Worm (Caenorhabditis elegans): ENCODE data around the gene btb-20.

DNA sequence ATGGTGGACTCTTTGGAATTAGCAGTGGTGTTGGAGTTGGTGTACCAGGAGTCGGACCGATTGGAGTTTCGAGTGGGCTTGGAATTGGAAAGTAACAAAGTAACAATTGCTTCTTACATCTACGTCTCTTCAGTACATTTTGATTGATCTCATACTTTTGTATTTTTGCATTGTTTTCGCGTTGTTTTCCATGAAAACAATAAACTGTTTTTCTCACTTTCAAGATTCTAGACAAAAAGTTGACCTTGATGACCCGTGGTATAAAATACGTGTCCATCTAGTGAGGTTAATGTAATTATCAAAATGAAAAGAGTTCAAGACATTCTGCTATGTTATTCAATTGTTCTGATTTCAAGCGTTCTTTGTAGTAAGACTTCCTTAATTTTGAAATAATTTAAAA is 21.9 kb downstream of the btb-20 start, which contains the start of gene K10H10.5:
- TF ChIP-seq R02D3.7 (tag; optimal IDR thresholded peaks at IDR 0.05) (no peak), nhr-28 (tag; optimal IDR thresholded peaks at IDR 0.05) (no peak), unc-62 (GFP tag; optimal IDR thresholded peaks at IDR 0.05) (no peak), pha-4 (tag; optimal IDR thresholded peaks at IDR 0.05) (no peak), elt-2 (tag; optimal IDR thresholded peaks at IDR 0.05) (no peak), ama-1 (optimal IDR thresholded peaks at IDR 0.05) (no peak), ceh-82 (tag; optimal IDR thresholded peaks at IDR 0.05) (no peak), fos-1 (tag; optimal IDR thresholded peaks at IDR 0.05) (no peak), zag-1 (tag; optimal IDR thresholded peaks at IDR 0.05) (no peak), ceh-28 (tag; optimal IDR thresholded peaks at IDR 0.05) (no peak), nhr-12 (tag; optimal IDR thresholded peaks at IDR 0.05) (no peak), ztf-4 (tag; optimal IDR thresholded peaks at IDR 0.05) (no peak), skn-1 (tag; optimal IDR thresholded peaks at IDR 0.05) (no peak), daf-12 (tag; optimal IDR thresholded peaks at IDR 0.05) (no peak)

All from whole organism, L3 larva.